Worm (Caenorhabditis elegans): Measurements from ENCODE around the gene F26C11.4.

- no peak for TF ChIP-seq unc-62 (GFP tag; optimal IDR thresholded peaks at IDR 0.05 in 1 of 2)
- TF ChIP-seq unc-62 (tag; optimal IDR thresholded peaks at IDR 0.05) = no peak
- TF ChIP-seq ceh-28 (tag; optimal IDR thresholded peaks at IDR 0.05) = no peak
- no peak for TF ChIP-seq hlh-30 (tag; optimal IDR thresholded peaks at IDR 0.05; ENCODE audit: insufficient read depth)
- TF ChIP-seq lir-3 (tag; optimal IDR thresholded peaks at IDR 0.05) = no peak
- TF ChIP-seq nhr-48 (tag; optimal IDR thresholded peaks at IDR 0.05) = no peak
- TF ChIP-seq fos-1 (tag; optimal IDR thresholded peaks at IDR 0.05) = no peak
- no peak for TF ChIP-seq dmd-6 (GFP tag; IDR thresholded peaks at IDR 0.05)
- no peak for TF ChIP-seq lsy-2 (tag; optimal IDR thresholded peaks at IDR 0.05)
- no peak for TF ChIP-seq zag-1 (tag; optimal IDR thresholded peaks at IDR 0.05)
Measured at ce11 chrII:9928470-9928869, 12.4 kb upstream of the F26C11.4 start.
